Worm (Caenorhabditis elegans) whole organism, late embryonic: ENCODE data around the gene F54D5.17.

Experiments used
- ama-1 ChIP-seq: fragments of 150-350 bp; optimal IDR thresholded peaks from 2 replicates; lab custom pipeline; 2014
- ceh-24 ChIP-seq: sonication (generic microtip); optimal IDR thresholded peaks from 2 replicates; lab custom pipeline; 2016; ENCODE audit warnings: mild to moderate bottlenecking, missing genetic modification characterization, missing compliant biosample characterization
- ceh-48 ChIP-seq: sonication (generic microtip); optimal IDR thresholded peaks from 2 replicates; lab custom pipeline; 2016; ENCODE audit warnings: missing genetic modification characterization, inconsistent platforms, missing compliant biosample characterization
- lin-11 ChIP-seq: fragments of 200-800 bp; sonication (Bioruptor generic); optimal IDR thresholded peaks from 2 replicates; lab custom pipeline; 2018; ENCODE audit warnings: mild to moderate bottlenecking, missing genetic modification characterization, missing compliant biosample characterization
- nfya-1 ChIP-seq: sonication (generic microtip); optimal IDR thresholded peaks from 2 replicates; lab custom pipeline; 2017; ENCODE audit warnings: missing genetic modification characterization, mild to moderate bottlenecking, missing compliant biosample characterization, antibody characterized with exemption, moderate library complexity
- pax-1 ChIP-seq: fragments of 150-350 bp; optimal IDR thresholded peaks from 2 replicates; lab custom pipeline; 2014; ENCODE audit warnings: missing biosample characterization, missing genetic modification characterization
- syd-9 ChIP-seq: sonication (generic microtip); optimal IDR thresholded peaks from 2 replicates; lab custom pipeline; 2016; ENCODE audit warnings: mild to moderate bottlenecking, missing genetic modification characterization, moderate library complexity, missing compliant biosample characterization
- ttx-3 ChIP-seq: sonication (generic microtip); optimal IDR thresholded peaks from 2 replicates; lab custom pipeline; 2016; ENCODE audit warnings: missing genetic modification reagents, missing genetic modification characterization, missing compliant biosample characterization

DNA sequence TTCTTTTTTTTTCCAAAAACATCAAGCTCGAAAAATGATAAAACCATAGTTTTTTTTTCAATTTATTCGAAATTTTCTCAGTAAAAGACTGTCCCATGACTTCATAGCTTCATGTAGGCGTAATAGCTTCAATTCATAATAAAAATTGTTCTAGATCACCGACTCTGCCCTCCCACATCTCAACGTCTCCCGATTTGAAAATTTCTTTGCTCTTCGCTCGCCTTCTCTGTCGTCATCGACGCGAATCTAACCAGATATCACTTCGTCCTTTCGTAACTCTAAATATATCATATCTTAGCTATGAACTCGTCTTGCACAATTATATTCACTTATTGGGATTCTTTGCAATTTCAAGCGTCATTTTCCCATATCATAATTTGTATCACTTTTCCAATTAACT, 41.7 kb upstream of the F54D5.17 start, which contains the start of gene srh-44:
- TF ChIP-seq ttx-3: no peak
- TF ChIP-seq pax-1 (tag; lab: Kevin White, UChicago): no peak
- no peak for TF ChIP-seq lin-11
- no peak for TF ChIP-seq nfya-1 (tag; lab: Kevin White, UChicago)
- no peak for TF ChIP-seq syd-9 (tag; lab: Kevin White, UChicago)
- no peak for TF ChIP-seq ama-1 (lab: Kevin White, UChicago)
- TF ChIP-seq ceh-48: no peak
- no peak for TF ChIP-seq ceh-24 (tag; lab: Kevin White, UChicago)
